Fruit fly (Drosophila melanogaster): ENCODE results near the gene CG42460.
A peak's percentile ranks its signal among the peaks of the same experiment; 100 is the strongest.

The CG42460 gene

dm6 chr2L:3354642-3355380, 33.5 kb downstream of the CG42460 start, which contains the start of gene E23 (continued):
- TF ChIP-seq CG10565 (GFP tag; optimal IDR thresholded peaks at IDR 0.05) (peak; percentile 89), CG17359 (tag; optimal IDR thresholded peaks at IDR 0.05) (peak; percentile 99), schlank (tag; optimal IDR thresholded peaks at IDR 0.05) (peak; percentile 92), Jarid2 (GFP tag; optimal IDR thresholded peaks at IDR 0.05) (peak; percentile 97), jumu (GFP tag; optimal IDR thresholded peaks at IDR 0.05) (peak; percentile 93), maf-S (GFP tag; optimal IDR thresholded peaks at IDR 0.05) (peak; percentile 93), Side (GFP tag; optimal IDR thresholded peaks at IDR 0.05) (peak; percentile 92), crc (GFP tag; optimal IDR thresholded peaks at IDR 0.05) (peak; percentile 82), CG13624 (GFP tag; optimal IDR thresholded peaks at IDR 0.05) (peak; percentile 91), gem (tag; optimal IDR thresholded peaks at IDR 0.05) (peak; percentile 100), CG5245 (GFP tag; optimal IDR thresholded peaks at IDR 0.05) (peak; percentile 97), CG9215 (GFP tag; IDR thresholded peaks at IDR 0.05) (peak; percentile 95), Hand (GFP tag; optimal IDR thresholded peaks at IDR 0.05) (peak; percentile 97), B-H1 (GFP tag; IDR thresholded peaks at IDR 0.05) (peak; percentile 96), CG6791 (GFP tag; IDR thresholded peaks at IDR 0.05; ENCODE audit: partially characterized antibody) (no peak), gcm (GFP tag; optimal IDR thresholded peaks at IDR 0.05) (peak; percentile 99), CG11560 (tag; IDR thresholded peaks at IDR 0.05) (peak; percentile 91), CG11085 (GFP tag; IDR thresholded peaks at IDR 0.05) (peak; percentile 95), Max (GFP tag; optimal IDR thresholded peaks at IDR 0.05) (peak; percentile 99), Nf-YA (GFP tag; IDR thresholded peaks at IDR 0.05) (peak; percentile 95), CG7372 (GFP tag; IDR thresholded peaks at IDR 0.05) (peak; percentile 98), ERR (GFP tag; optimal IDR thresholded peaks at IDR 0.05) (peak; percentile 89), CG8359 (GFP tag; optimal IDR thresholded peaks at IDR 0.05; ENCODE audit: borderline replicate concordance) (peak; percentile 93), pita (GFP tag; optimal IDR thresholded peaks at IDR 0.05) (no peak), ham (GFP tag; IDR thresholded peaks at IDR 0.05) (peak; percentile 92), CG1602 (GFP tag; optimal IDR thresholded peaks at IDR 0.05) (peak; percentile 99), sisA (GFP tag; IDR thresholded peaks at IDR 0.05) (peak; percentile 98), CG18619 (GFP tag; optimal IDR thresholded peaks at IDR 0.05) (peak; percentile 99), Ravus (GFP tag; IDR thresholded peaks at IDR 0.05) (peak; percentile 93), scrt (GFP tag; optimal IDR thresholded peaks at IDR 0.05) (peak; percentile 96), Drgx (GFP tag; IDR thresholded peaks at IDR 0.05) (peak; percentile 98), CG18476 (GFP tag; optimal IDR thresholded peaks at IDR 0.05) (peak; percentile 96), zf30C (GFP tag; optimal IDR thresholded peaks at IDR 0.05) (peak; percentile 99), dysf (GFP tag; IDR thresholded peaks at IDR 0.05) (peak; percentile 99), Lim3 (GFP tag; IDR thresholded peaks at IDR 0.05) (peak; percentile 95), run (tag; optimal IDR thresholded peaks at IDR 0.05) (peak; percentile 99), CG13296 (GFP tag; optimal IDR thresholded peaks at IDR 0.05) (peak; percentile 98), Aef1 (GFP tag; IDR thresholded peaks at IDR 0.05) (peak; percentile 98), Hmr (GFP tag; optimal IDR thresholded peaks at IDR 0.05) (peak; percentile 99), CG13424 (tag; optimal IDR thresholded peaks at IDR 0.05) (peak; percentile 99), MESR4 (GFP tag; optimal IDR thresholded peaks at IDR 0.05) (peak; percentile 68), wek (GFP tag; optimal IDR thresholded peaks at IDR 0.05) (peak; percentile 80), CG1832 (GFP tag; optimal IDR thresholded peaks at IDR 0.05) (no peak), CG18011 (GFP tag; optimal IDR thresholded peaks at IDR 0.05) (peak; percentile 92), Mad (GFP tag; optimal IDR thresholded peaks at IDR 0.05) (peak; percentile 98), Pdp1 (GFP tag; optimal IDR thresholded peaks at IDR 0.05) (peak; percentile 93 to 96), Fer2 (tag; optimal IDR thresholded peaks at IDR 0.05) (peak; percentile 94), bcd (GFP tag; optimal IDR thresholded peaks at IDR 0.05) (peak; percentile 99), CG30020 (tag; optimal IDR thresholded peaks at IDR 0.05) (peak; percentile 92)
